Worm (Caenorhabditis elegans): Measurements from ENCODE around the gene lgg-3.

Gene lgg-3

DNA sequence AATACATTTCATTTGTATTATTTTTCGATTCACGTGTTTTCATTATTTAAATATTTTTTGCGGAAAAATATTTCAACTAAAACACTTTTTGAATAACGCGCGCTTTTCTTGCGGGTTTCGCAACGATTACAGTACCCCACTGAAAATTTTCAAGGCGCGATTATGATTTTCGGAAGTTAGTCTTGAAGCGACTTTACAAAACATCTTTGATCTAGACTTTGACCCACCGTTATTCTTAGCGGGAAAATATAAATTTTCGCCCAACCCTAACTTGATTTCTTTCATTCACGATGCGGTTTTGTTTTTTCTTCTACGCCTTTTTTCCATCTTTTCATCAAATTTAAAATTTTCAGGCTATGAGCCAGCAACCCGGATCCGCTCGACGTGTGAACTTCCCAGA, 30.0 kb upstream of the lgg-3 start, which contains the start of gene egg-1 (continued):
- TF ChIP-seq Y56A3A.18 (GFP tag; IDR thresholded peaks at IDR 0.05), result no peak
- TF ChIP-seq F49E8.2 (tag; optimal IDR thresholded peaks at IDR 0.05; ENCODE audit: insufficient read depth), result peak; percentile 92
- TF ChIP-seq F39B2.1 (GFP tag; IDR thresholded peaks at IDR 0.05), result no peak
- 0 out of 2 replicates have a peak, but pooled peaks have one; percentile 21 for TF ChIP-seq attf-6 (GFP tag; IDR thresholded peaks at IDR 0.05)
- TF ChIP-seq nfyb-1 (GFP tag; IDR thresholded peaks at IDR 0.05), result no peak
- no peak for TF ChIP-seq sdz-38 (tag; optimal IDR thresholded peaks at IDR 0.05)
- no peak for TF ChIP-seq bed-2 (GFP tag; IDR thresholded peaks at IDR 0.05)
- TF ChIP-seq cebp-1 (GFP tag; IDR thresholded peaks at IDR 0.05), result no peak
- TF ChIP-seq cebp-1 (tag; optimal IDR thresholded peaks at IDR 0.05), result no peak
- TF ChIP-seq Y79H2A.3 (GFP tag; conservative IDR thresholded peaks at IDR 0.05), result peak; percentile 50; the same call in 1 of the 2 replicates
- peak in 2 of 3 experiments; percentile 51 to 62 for TF ChIP-seq lin-35 (GFP tag; optimal IDR thresholded peaks at IDR 0.05)
- no peak for TF ChIP-seq K12H6.12 (tag; optimal IDR thresholded peaks at IDR 0.05)
- peak; percentile 83 for TF ChIP-seq rcor-1 (GFP tag; IDR thresholded peaks at IDR 0.05)
- TF ChIP-seq tbp1 (GFP tag; optimal IDR thresholded peaks at IDR 0.05), result peak; percentile 65
- TF ChIP-seq ceh-79 (tag; optimal IDR thresholded peaks at IDR 0.05), result no peak
- peak; percentile 98 for TF ChIP-seq lsl-1 (GFP tag; optimal IDR thresholded peaks at IDR 0.05)
- TF ChIP-seq dox-1 (GFP tag; IDR thresholded peaks at IDR 0.05), result peak; percentile 87
- no peak for TF ChIP-seq mel-28 (tag; optimal IDR thresholded peaks at IDR 0.05; ENCODE audit: borderline replicate concordance)
- TF ChIP-seq hlh-12 (tag; optimal IDR thresholded peaks at IDR 0.05), result no peak
- no peak for TF ChIP-seq bed-1 (GFP tag; IDR thresholded peaks at IDR 0.05)
- TF ChIP-seq pha-4 (tag; optimal IDR thresholded peaks at IDR 0.05), result no peak
- no peak for TF ChIP-seq ztf-26 (tag; optimal IDR thresholded peaks at IDR 0.05)
- TF ChIP-seq let-607 (tag; optimal IDR thresholded peaks at IDR 0.05), result no peak
- TF ChIP-seq D2030.7 (GFP tag; IDR thresholded peaks at IDR 0.05), result peak; percentile 93
- no peak for TF ChIP-seq B0261.1 (tag; optimal IDR thresholded peaks at IDR 0.05)
- TF ChIP-seq hmg-20 (GFP tag; IDR thresholded peaks at IDR 0.05), result no peak
- TF ChIP-seq snpc-4 (GFP tag; optimal IDR thresholded peaks at IDR 0.05), result peak; percentile 40
- peak in 3 of 4 experiments; percentile 8 to 60 (median 59) for TF ChIP-seq snpc-4 (tag; optimal IDR thresholded peaks at IDR 0.05)
- TF ChIP-seq madf-8 (GFP tag; conservative IDR thresholded peaks at IDR 0.05), result peak; percentile 95
- no peak for TF ChIP-seq gei-17 (GFP tag; optimal IDR thresholded peaks at IDR 0.05)
- TF ChIP-seq nfya-2 (GFP tag; IDR thresholded peaks at IDR 0.05), result no peak
- TF ChIP-seq ceh-27 (GFP tag; optimal IDR thresholded peaks at IDR 0.05), result no peak
- TF ChIP-seq lsy-27 (tag; optimal IDR thresholded peaks at IDR 0.05; ENCODE audit: borderline replicate concordance, insufficient read depth), result no peak
- no peak for TF ChIP-seq unc-62 (GFP tag; optimal IDR thresholded peaks at IDR 0.05)
- no peak for TF ChIP-seq egl-18 (GFP tag; IDR thresholded peaks at IDR 0.05)
- no peak for TF ChIP-seq attf-5 (GFP tag; optimal IDR thresholded peaks at IDR 0.05)
- no peak for TF ChIP-seq atf-7 (tag; optimal IDR thresholded peaks at IDR 0.05)
- no peak for TF ChIP-seq lin-40 (tag; optimal IDR thresholded peaks at IDR 0.05)
- TF ChIP-seq ets-4 (GFP tag; optimal IDR thresholded peaks at IDR 0.05), result no peak
- TF ChIP-seq hrde-1 (tag; optimal IDR thresholded peaks at IDR 0.05; ENCODE audit: borderline replicate concordance), result peak; percentile 8
- TF ChIP-seq ztf-25 (GFP tag; IDR thresholded peaks at IDR 0.05), result no peak
- no peak for TF ChIP-seq madf-10 (tag; optimal IDR thresholded peaks at IDR 0.05)
- no peak for TF ChIP-seq F10E7.11 (tag; optimal IDR thresholded peaks at IDR 0.05)
- no peak for TF ChIP-seq dpff-1 (tag; optimal IDR thresholded peaks at IDR 0.05)
- peak; percentile 52; the same call in 1 of the 2 replicates for TF ChIP-seq lir-1 (GFP tag; conservative IDR thresholded peaks at IDR 0.05)
- TF ChIP-seq B0336.3 (GFP tag; IDR thresholded peaks at IDR 0.05), result peak; percentile 78
- TF ChIP-seq nhr-90 (tag; optimal IDR thresholded peaks at IDR 0.05), result no peak
- no peak for TF ChIP-seq nfya-1 (tag; optimal IDR thresholded peaks at IDR 0.05; ENCODE audit: borderline replicate concordance, insufficient read depth)
- TF ChIP-seq dpl-1 (GFP tag; optimal IDR thresholded peaks at IDR 0.05), result peak; percentile 95

All from whole organism, young adult.